Worm (Caenorhabditis elegans) whole organism, L1 larva: ENCODE data around the gene srb-12.
A peak's percentile ranks its signal among the peaks of the same experiment; 100 is the strongest.

Experiments used
- blmp-1 ChIP-seq: fragments of 150-350 bp; optimal IDR thresholded peaks from 2 replicates; lab custom pipeline; 2014; ENCODE audit warnings: missing biosample characterization, missing genetic modification characterization
- dpl-1 ChIP-seq, 3 experiments: fragments of 150-350 bp in 2 of 3; sonication (generic microtip) in 1 of 3; optimal IDR thresholded peaks; 2 replicates each; lab custom pipeline; 2014 to 2017; ENCODE audit warnings: missing biosample characterization in 3 of 3, missing genetic modification characterization in 3 of 3, missing genetic modification reagents in 3 of 3
- fkh-8 ChIP-seq: sonication (generic microtip); optimal IDR thresholded peaks from 2 replicates; lab custom pipeline; 2016; ENCODE audit warnings: mild to moderate bottlenecking, missing genetic modification characterization, missing compliant biosample characterization
- lin-14 ChIP-seq: fragments of 200-800 bp; sonication (Bioruptor generic); optimal IDR thresholded peaks from 2 replicates; lab custom pipeline; 2018; ENCODE audit warnings: mild to moderate bottlenecking, missing genetic modification characterization, moderate library complexity, missing compliant biosample characterization
- nhr-85 ChIP-seq: sonication (generic microtip); peaks from one replicate; lab custom pipeline; 2016; ENCODE audit warnings: missing genetic modification characterization, inconsistent platforms, missing compliant biosample characterization
- swsn-7 ChIP-seq: sonication (generic microtip); optimal IDR thresholded peaks from 2 replicates; lab custom pipeline; 2016; ENCODE audit warnings: missing genetic modification characterization, missing compliant biosample characterization
- ztf-11 ChIP-seq, 2 experiments: sonication (generic microtip); optimal IDR thresholded peaks; 2 replicates each; lab custom pipeline; 2016 to 2017; ENCODE audit warnings: missing genetic modification characterization in 2 of 2, missing biosample characterization in 1 of 2, missing compliant biosample characterization in 1 of 2

Gene srb-12

ce11 chrII:5103189-5103588 lies 51.3 kb downstream of the srb-12 start:
- TF ChIP-seq blmp-1 (tag; lab: Kevin White, UChicago) (peak; percentile 48), dpl-1 (GFP tag; optimal IDR thresholded peaks at IDR 0.05; lab: Kevin White, UChicago) (peak in 1 of 3 experiments; percentile 6), fkh-8 (tag; lab: Kevin White, UChicago) (no peak), ztf-11 (tag; optimal IDR thresholded peaks at IDR 0.05; lab: Kevin White, UChicago) (no peak), lin-14 (GFP tag; lab: Kevin White, UChicago) (peak; percentile 62), swsn-7 (tag; lab: Kevin White, UChicago) (no peak), nhr-85 (tag; lab: Kevin White, UChicago) (peak; percentile 81)
